Worm (Caenorhabditis elegans) whole organism, L4 larva: ENCODE measurements around the gene Y37D8A.3.

ENCODE experiments used
- ceh-32 ChIP-seq: sonication (generic microtip); optimal IDR thresholded peaks from 2 replicates; lab custom pipeline; 2016; ENCODE audit warnings: mild to moderate bottlenecking, missing genetic modification characterization, missing compliant biosample characterization; ENCODE audit not compliant: poor library complexity
- dve-1 ChIP-seq: sonication (generic microtip); optimal IDR thresholded peaks from 2 replicates; lab custom pipeline; 2017; ENCODE audit warnings: antibody characterized with exemption, mild to moderate bottlenecking, missing genetic modification characterization, missing compliant biosample characterization; ENCODE audit not compliant: insufficient read depth
- mes-2 ChIP-seq: sonication (generic microtip); optimal IDR thresholded peaks from 2 replicates; lab custom pipeline; 2016; ENCODE audit warnings: missing genotype, mild to moderate bottlenecking, missing genetic modification characterization, missing compliant biosample characterization; ENCODE audit not compliant: poor library complexity, severe bottlenecking
- nhr-11 ChIP-seq: fragments of 150-350 bp; optimal IDR thresholded peaks from 2 replicates; lab custom pipeline; 2014; ENCODE audit warnings: missing biosample characterization, missing genetic modification characterization
- nhr-77 ChIP-seq: fragments of 150-350 bp; optimal IDR thresholded peaks from 2 replicates; lab custom pipeline; 2014; ENCODE audit warnings: missing biosample characterization, missing genetic modification characterization

- TF ChIP-seq dve-1 (tag; lab: Kevin White, UChicago) (no peak), mes-2 (tag; lab: Kevin White, UChicago) (peak; percentile 7), nhr-77 (tag; lab: Kevin White, UChicago) (no peak), nhr-11 (tag; lab: Kevin White, UChicago) (no peak), ceh-32 (tag; lab: Kevin White, UChicago) (no peak)
Measured at ce11 chrIII:12838299-12838698, 9.1 kb downstream of the Y37D8A.3 start.
